Fruit fly (Drosophila melanogaster) whole organism, prepupa: ENCODE results near the gene Bulli.

Experiments used
- CG10631 ChIP-seq: fragments of 200-800 bp; sonication (Bioruptor generic); optimal IDR thresholded peaks from 2 replicates; lab custom pipeline; 2016; ENCODE audit warnings: missing biosample characterization, missing genetic modification characterization
- CG32006 ChIP-seq: fragments of 200-800 bp; sonication (Bioruptor generic); optimal IDR thresholded peaks from 3 replicates; lab custom pipeline; 2017; ENCODE audit warnings: missing biosample characterization, mild to moderate bottlenecking, missing genetic modification characterization
- CG6792 ChIP-seq: fragments of 200-800 bp; sonication (Bioruptor generic); optimal IDR thresholded peaks from 3 replicates; lab custom pipeline; 2016; ENCODE audit warnings: missing biosample characterization, missing genetic modification characterization
- Ets21C ChIP-seq: fragments of 200-800 bp; sonication (Bioruptor generic); optimal IDR thresholded peaks from 3 replicates; lab custom pipeline; 2016; ENCODE audit warnings: missing biosample characterization, missing genetic modification characterization
- Gug ChIP-seq: fragments of 200-800 bp; sonication (Bioruptor generic); IDR thresholded peaks from 2 replicates; pipeline ENCODE4 v1.3.6; 2022; ENCODE audit warnings: missing biosample characterization, missing genetic modification characterization

- TF ChIP-seq Ets21C (no peak), Gug (GFP tag; lab: Robert Waterston, UW) (no peak), CG10631 (GFP tag; lab: Kevin White, UChicago) (peak; percentile 23), CG6792 (GFP tag; lab: Kevin White, UChicago) (no peak), CG32006 (peak; percentile 46)
Observed at dm6 chr3L:6447708-6448107, 40.8 kb upstream of the Bulli start.
